Fruit fly (Drosophila melanogaster) whole organism, embryonic: Measurements from ENCODE around the gene Chmp1.

Experiments
- Asciz ChIP-seq: fragments of 200-800 bp; sonication (Bioruptor generic); optimal IDR thresholded peaks from 2 replicates; lab custom pipeline; 2017; ENCODE audit warnings: missing biosample characterization, mild to moderate bottlenecking, missing genetic modification characterization, missing genetic modification reagents
- CG1024 ChIP-seq: fragments of 200-800 bp; sonication (Bioruptor generic); IDR thresholded peaks from 2 replicates; pipeline ENCODE4 v1.3.6; 2022; ENCODE audit warnings: missing biosample characterization, missing genetic modification characterization
- CG10267 ChIP-seq: fragments of 200-800 bp; sonication (Bioruptor generic); optimal IDR thresholded peaks from 2 replicates; lab custom pipeline; 2018; ENCODE audit warnings: missing biosample characterization, mild to moderate bottlenecking, missing genetic modification characterization, moderate library complexity
- CG10321 ChIP-seq: fragments of 200-800 bp; sonication (Bioruptor generic); IDR thresholded peaks from 2 replicates; pipeline ENCODE4 v1.3.6; 2022; ENCODE audit warnings: missing biosample characterization, missing genetic modification characterization
- CG11093 ChIP-seq: fragments of 200-800 bp; sonication (Bioruptor generic); IDR thresholded peaks from 3 replicates; pipeline ENCODE4 v1.3.6; 2022; ENCODE audit warnings: missing biosample characterization, missing genetic modification characterization
- CG13296 ChIP-seq: fragments of 200-800 bp; sonication (Bioruptor generic); optimal IDR thresholded peaks from 3 replicates; lab custom pipeline; 2018; ENCODE audit warnings: missing biosample characterization, mild to moderate bottlenecking, missing genetic modification characterization
- CG13894 ChIP-seq: fragments of 200-800 bp; sonication (Bioruptor generic); optimal IDR thresholded peaks from 3 replicates; lab custom pipeline; 2018; ENCODE audit warnings: missing biosample characterization, mild to moderate bottlenecking, missing genetic modification characterization, moderate library complexity
- CG14710 ChIP-seq: fragments of 200-800 bp; sonication (Bioruptor generic); optimal IDR thresholded peaks from 3 replicates; lab custom pipeline; 2019; ENCODE audit warnings: missing biosample characterization, mild to moderate bottlenecking, missing genetic modification characterization, moderate library complexity
- CG1647 ChIP-seq: fragments of 200-800 bp; sonication (Bioruptor generic); optimal IDR thresholded peaks from 3 replicates; lab custom pipeline; 2016; ENCODE audit warnings: missing biosample characterization, missing genetic modification characterization
- CG17328 ChIP-seq: fragments of 200-800 bp; sonication (Bioruptor generic); IDR thresholded peaks from 2 replicates; pipeline ENCODE4 v1.3.6; 2022; ENCODE audit warnings: missing biosample characterization, missing genetic modification characterization
- CG2202 ChIP-seq: fragments of 200-800 bp; sonication (Bioruptor generic); optimal IDR thresholded peaks from 2 replicates; lab custom pipeline; 2018; ENCODE audit warnings: missing biosample characterization, mild to moderate bottlenecking, missing genetic modification characterization
- CG2712 ChIP-seq: fragments of 200-800 bp; optimal IDR thresholded peaks from 3 replicates; lab custom pipeline; 2019; ENCODE audit warnings: missing biosample characterization, mild to moderate bottlenecking, missing genetic modification characterization, moderate library complexity
- CG2875 ChIP-seq: fragments of 200-800 bp; sonication (Bioruptor generic); optimal IDR thresholded peaks from 2 replicates; lab custom pipeline; 2017; ENCODE audit warnings: missing biosample characterization, mild to moderate bottlenecking, missing genetic modification characterization, missing genetic modification reagents
- CG30020 ChIP-seq: fragments of 200-800 bp; optimal IDR thresholded peaks from 2 replicates; lab custom pipeline; 2019; ENCODE audit warnings: missing biosample characterization, mild to moderate bottlenecking, missing genetic modification characterization, moderate library complexity
- CG30403 ChIP-seq: fragments of 200-800 bp; sonication (Bioruptor generic); optimal IDR thresholded peaks from 3 replicates; lab custom pipeline; 2016; ENCODE audit warnings: missing biosample characterization, missing genetic modification characterization
- CG32767 ChIP-seq: fragments of 200-800 bp; sonication (Bioruptor generic); IDR thresholded peaks from 2 replicates; pipeline ENCODE4 v1.3.6; 2022; ENCODE audit warnings: missing biosample characterization, missing genetic modification characterization
- CG4730 ChIP-seq: fragments of 200-800 bp; sonication (Bioruptor generic); IDR thresholded peaks from 2 replicates; pipeline ENCODE4 v1.3.6; 2022; ENCODE audit warnings: missing biosample characterization, missing genetic modification characterization
- CG6689 ChIP-seq: fragments of 200-800 bp; sonication (Bioruptor generic); IDR thresholded peaks from 2 replicates; pipeline ENCODE4 v1.3.6; 2022; ENCODE audit warnings: missing biosample characterization, missing genetic modification characterization
- CG6813 ChIP-seq: fragments of 200-800 bp; sonication (Bioruptor generic); optimal IDR thresholded peaks from 2 replicates; lab custom pipeline; 2017; ENCODE audit warnings: missing biosample characterization, missing genetic modification characterization, mild to moderate bottlenecking, moderate library complexity, missing genetic modification reagents
- CG7745 ChIP-seq: fragments of 200-800 bp; sonication (Bioruptor generic); optimal IDR thresholded peaks from 2 replicates; lab custom pipeline; 2018; ENCODE audit warnings: missing biosample characterization, mild to moderate bottlenecking, missing genetic modification characterization, moderate library complexity
- CG8388 ChIP-seq: fragments of 200-800 bp; sonication (Bioruptor generic); optimal IDR thresholded peaks from 2 replicates; lab custom pipeline; 2019; ENCODE audit warnings: missing biosample characterization, mild to moderate bottlenecking, missing genetic modification characterization, moderate library complexity
- CG8924 ChIP-seq: fragments of 200-800 bp; optimal IDR thresholded peaks from 3 replicates; lab custom pipeline; 2019; ENCODE audit warnings: missing biosample characterization, mild to moderate bottlenecking, missing genetic modification characterization, moderate library complexity
- Dip2 ChIP-seq: fragments of 200-800 bp; sonication (Bioruptor generic); IDR thresholded peaks from 2 replicates; pipeline ENCODE4 v1.3.6; 2022; ENCODE audit warnings: missing biosample characterization, missing genetic modification characterization
- E2f1 ChIP-seq: fragments of 200-800 bp; sonication (Bioruptor generic); IDR thresholded peaks from 2 replicates; pipeline ENCODE4 v1.3.6; 2022; ENCODE audit warnings: missing biosample characterization, missing genetic modification characterization
- Ets65A ChIP-seq: fragments of 200-800 bp; sonication (Bioruptor generic); peaks from one replicate; lab custom pipeline; 2016; ENCODE audit warnings: missing biosample characterization, missing genetic modification characterization
- Fer3 ChIP-seq: fragments of 200-800 bp; sonication (Bioruptor generic); optimal IDR thresholded peaks from 2 replicates; lab custom pipeline; 2018; ENCODE audit warnings: missing biosample characterization, mild to moderate bottlenecking, missing genetic modification characterization, moderate library complexity
- HLHmδ ChIP-seq: fragments of 200-800 bp; sonication (Bioruptor generic); optimal IDR thresholded peaks from 2 replicates; lab custom pipeline; 2018; ENCODE audit warnings: missing biosample characterization, mild to moderate bottlenecking, missing genetic modification characterization, moderate library complexity
- HmgZ ChIP-seq: fragments of 200-800 bp; sonication (Bioruptor generic); optimal IDR thresholded peaks from 2 replicates; lab custom pipeline; 2018; ENCODE audit warnings: missing biosample characterization, mild to moderate bottlenecking, missing genetic modification characterization
- Hr78 ChIP-seq, 2 experiments: fragments of 200-800 bp in 1 of 2; fragments of >200 bp in 1 of 2; sonication (Bioruptor generic) in 1 of 2; optimal IDR thresholded peaks; 2 replicates each; lab custom pipeline; 2017 to 2019; ENCODE audit warnings: missing biosample characterization in 2 of 2, missing genetic modification characterization in 2 of 2, mild to moderate bottlenecking in 1 of 2, moderate library complexity in 1 of 2
- Kr ChIP-seq: fragments of 200-800 bp; sonication (Bioruptor generic); optimal IDR thresholded peaks from 2 replicates; lab custom pipeline; 2017; ENCODE audit warnings: missing biosample characterization, mild to moderate bottlenecking, missing genetic modification characterization
- MBD-R2 ChIP-seq: fragments of 200-800 bp; sonication (Bioruptor generic); IDR thresholded peaks from 2 replicates; pipeline ENCODE4 v1.3.6; 2022; ENCODE audit warnings: missing biosample characterization, missing genetic modification characterization
- NC2α ChIP-seq: fragments of 200-800 bp; sonication (Bioruptor generic); optimal IDR thresholded peaks from 2 replicates; lab custom pipeline; 2016; ENCODE audit warnings: missing biosample characterization, missing genetic modification characterization
- Ptx1 ChIP-seq: fragments of 200-800 bp; sonication (Bioruptor generic); IDR thresholded peaks from 2 replicates; pipeline ENCODE4 v1.3.6; 2022; ENCODE audit warnings: missing biosample characterization, missing genetic modification characterization
- YL-1 ChIP-seq: fragments of 200-800 bp; sonication (Bioruptor generic); optimal IDR thresholded peaks from 3 replicates; lab custom pipeline; 2017; ENCODE audit warnings: missing biosample characterization, mild to moderate bottlenecking, missing genetic modification characterization
- bsh ChIP-seq, 2 experiments: fragments of 200-800 bp; sonication (Bioruptor generic); optimal IDR thresholded peaks; 2 replicates each; lab custom pipeline; 2017 to 2018; ENCODE audit warnings: mild to moderate bottlenecking in 2 of 2, missing biosample characterization in 2 of 2, missing genetic modification characterization in 2 of 2, moderate library complexity in 1 of 2
- btn ChIP-seq: fragments of 200-800 bp; sonication (Bioruptor generic); optimal IDR thresholded peaks from 2 replicates; lab custom pipeline; 2016; ENCODE audit warnings: missing biosample characterization, missing genetic modification characterization
- chn ChIP-seq: fragments of 200-800 bp; sonication (Bioruptor generic); optimal IDR thresholded peaks from 2 replicates; lab custom pipeline; 2016; ENCODE audit warnings: missing biosample characterization, missing genetic modification characterization
- her ChIP-seq: fragments of 200-800 bp; sonication (Bioruptor generic); optimal IDR thresholded peaks from 2 replicates; lab custom pipeline; 2016; ENCODE audit warnings: missing biosample characterization, missing genetic modification characterization
- kni ChIP-seq: fragments of 200-800 bp; sonication (Bioruptor generic); optimal IDR thresholded peaks from 3 replicates; lab custom pipeline; 2017; ENCODE audit warnings: mild to moderate bottlenecking, missing biosample characterization, missing genetic modification reagents, missing genetic modification characterization
- lmd ChIP-seq: fragments of 200-800 bp; sonication (Bioruptor generic); IDR thresholded peaks from 2 replicates; pipeline ENCODE4 v1.3.6; 2022; ENCODE audit warnings: missing biosample characterization, missing genetic modification characterization
- otp ChIP-seq: fragments of 200-800 bp; sonication (Bioruptor generic); IDR thresholded peaks from 3 replicates; pipeline ENCODE4, ENCODE4 v1.3.6; 2022; ENCODE audit warnings: missing biosample characterization, missing genetic modification characterization
- pros ChIP-seq: fragments of 200-800 bp; sonication (Bioruptor generic); optimal IDR thresholded peaks from 3 replicates; lab custom pipeline; 2019; ENCODE audit warnings: missing biosample characterization, mild to moderate bottlenecking, missing genetic modification characterization, moderate library complexity
- pzg ChIP-seq: fragments of 200-800 bp; sonication (Bioruptor generic); optimal IDR thresholded peaks from 3 replicates; lab custom pipeline; 2018; ENCODE audit warnings: missing biosample characterization, mild to moderate bottlenecking, missing genetic modification characterization, moderate library complexity
- repo ChIP-seq: fragments of 200-800 bp; sonication (Bioruptor generic); optimal IDR thresholded peaks from 2 replicates; lab custom pipeline; 2016; ENCODE audit warnings: missing biosample characterization, missing genetic modification characterization
- salm ChIP-seq: fragments of 200-800 bp; sonication (Bioruptor generic); optimal IDR thresholded peaks from 2 replicates; lab custom pipeline; 2018; ENCODE audit warnings: missing biosample characterization, mild to moderate bottlenecking, missing genetic modification characterization
- sob ChIP-seq: fragments of 200-800 bp; sonication (Bioruptor generic); IDR thresholded peaks from 2 replicates; pipeline ENCODE4 v1.3.6; 2022; ENCODE audit warnings: missing biosample characterization, missing genetic modification characterization
- trh ChIP-seq: fragments of 200-800 bp; sonication (Bioruptor generic); optimal IDR thresholded peaks from 2 replicates; lab custom pipeline; 2016; ENCODE audit warnings: missing biosample characterization, missing genetic modification characterization
- vnd ChIP-seq: fragments of 200-800 bp; sonication (Bioruptor generic); IDR thresholded peaks from 3 replicates; pipeline ENCODE4 v1.3.6; 2022; ENCODE audit warnings: missing biosample characterization, missing genetic modification characterization; ENCODE audit not compliant: partially characterized antibody
- wek ChIP-seq: fragments of 200-800 bp; sonication (Bioruptor generic); optimal IDR thresholded peaks from 3 replicates; lab custom pipeline; 2018; ENCODE audit warnings: missing biosample characterization, mild to moderate bottlenecking, missing genetic modification characterization, moderate library complexity

The Chmp1 gene

dm6 chr3L:18681550-18682217 is 2.2 kb downstream of the Chmp1 start, which contains the start of the genes Sgf11 and CG32202 (continued):
- TF ChIP-seq E2f1 (GFP tag; lab: Robert Waterston, UW) (peak; percentile 32; the same call in 1 of the 2 replicates), chn (GFP tag; lab: Kevin White, UChicago) (no peak), CG30020 (tag; lab: Kevin White, UChicago) (peak; percentile 73), pros (GFP tag; lab: Kevin White, UChicago) (no peak), YL-1 (peak; percentile 25), otp (GFP tag; lab: Robert Waterston, UW) (peak; percentile 31; the same call in 1 of the 3 replicates), CG30403 (peak; percentile 77), Dip2 (no peak), bsh (GFP tag; optimal IDR thresholded peaks at IDR 0.05; lab: Kevin White, UChicago) (peak in 1 of 2 experiments; percentile 63), Hr78 (GFP tag; optimal IDR thresholded peaks at IDR 0.05; lab: Kevin White, UChicago) (no peak), Ptx1 (GFP tag; lab: Robert Waterston, UW) (peak; percentile 68), CG8924 (tag; lab: Kevin White, UChicago) (peak; percentile 79), CG1024 (no peak), trh (GFP tag; lab: Kevin White, UChicago) (peak; percentile 25), sob (GFP tag; lab: Robert Waterston, UW) (no peak), lmd (GFP tag; lab: Robert Waterston, UW) (peak; percentile 50), CG1647 (GFP tag; lab: Kevin White, UChicago) (no peak), Kr (GFP tag; lab: Kevin White, UChicago) (no peak), CG7745 (tag; lab: Kevin White, UChicago) (no peak), CG2712 (peak; percentile 73), CG11093 (GFP tag; lab: Robert Waterston, UW) (no peak), CG10321 (GFP tag; lab: Robert Waterston, UW) (no peak), CG4730 (0 out of 2 replicates have a peak, but pooled peaks have one; percentile 6), CG8388 (GFP tag; lab: Kevin White, UChicago) (peak; percentile 71), MBD-R2 (GFP tag; lab: Robert Waterston, UW) (peak; percentile 48), CG6689 (GFP tag; lab: Robert Waterston, UW) (peak; percentile 53; the same call in 1 of the 2 replicates), pzg (GFP tag; lab: Kevin White, UChicago) (peak; percentile 54), CG13296 (peak; percentile 48), kni (GFP tag; lab: Kevin White, UChicago) (peak; percentile 10), CG14710 (tag; lab: Kevin White, UChicago) (peak; percentile 83), HmgZ (tag; lab: Kevin White, UChicago) (peak; percentile 58), wek (GFP tag; lab: Kevin White, UChicago) (no peak), CG13894 (tag; lab: Kevin White, UChicago) (no peak), Asciz (GFP tag; lab: Kevin White, UChicago) (no peak), CG6813 (GFP tag; lab: Kevin White, UChicago) (no peak), NC2α (GFP tag; lab: Kevin White, UChicago) (no peak), salm (tag; lab: Kevin White, UChicago) (peak; percentile 21), repo (GFP tag; lab: Kevin White, UChicago) (no peak), Fer3 (peak; percentile 35), CG2875 (GFP tag; lab: Kevin White, UChicago) (no peak), CG32767 (GFP tag; lab: Robert Waterston, UW) (peak; percentile 44; the same call in 1 of the 2 replicates), Ets65A (GFP tag; lab: Kevin White, UChicago) (peak; percentile 60), CG17328 (GFP tag; lab: Robert Waterston, UW) (peak; percentile 51; the same call in 1 of the 2 replicates), CG2202 (tag; lab: Kevin White, UChicago) (peak; percentile 23), vnd (GFP tag; lab: Robert Waterston, UW) (no peak), CG10267 (tag; lab: Kevin White, UChicago) (peak; percentile 75), btn (GFP tag; lab: Kevin White, UChicago) (no peak), her (GFP tag; lab: Kevin White, UChicago) (no peak), HLHmδ (no peak)
